Worm (Caenorhabditis elegans) whole organism, young adult: ENCODE measurements around the gene C55C3.7.

Experiments
- B0019.2 ChIP-seq: fragments of 200-800 bp; sonication (Bioruptor generic); conservative IDR thresholded peaks from 2 replicates; pipeline ENCODE4 v1.3.6; 2022; ENCODE audit warnings: missing genetic modification reagents, missing genetic modification characterization, missing compliant biosample characterization
- C17E4.6 ChIP-seq: fragments of 200-800 bp; sonication (Bioruptor generic); IDR thresholded peaks from 2 replicates; pipeline ENCODE4 v1.3.6; 2022; ENCODE audit warnings: missing genetic modification reagents, missing genetic modification characterization, missing compliant biosample characterization
- F10E7.11 ChIP-seq: sonication (generic microtip); optimal IDR thresholded peaks from 2 replicates; lab custom pipeline; 2017; ENCODE audit warnings: mild to moderate bottlenecking, missing genetic modification characterization, moderate library complexity, missing compliant biosample characterization
- F33H1.4 ChIP-seq: fragments of 200-800 bp; sonication (Bioruptor generic); IDR thresholded peaks from 2 replicates; pipeline ENCODE4 v1.3.6; 2022; ENCODE audit warnings: missing genetic modification reagents, missing genetic modification characterization, missing compliant biosample characterization
- F37B4.10 ChIP-seq: fragments of 200-800 bp; sonication (Bioruptor generic); IDR thresholded peaks from 2 replicates; pipeline ENCODE4 v1.3.6; 2022; ENCODE audit warnings: missing genetic modification characterization, missing compliant biosample characterization
- K11D2.4 ChIP-seq: fragments of 200-800 bp; sonication (Bioruptor generic); IDR thresholded peaks from 2 replicates; pipeline ENCODE4 v1.3.6; 2022; ENCODE audit warnings: missing genetic modification reagents, missing genetic modification characterization, missing compliant biosample characterization
- Y53G8AR.9 ChIP-seq: fragments of 200-800 bp; sonication (Bioruptor generic); conservative IDR thresholded peaks from 2 replicates; pipeline ENCODE4 v1.3.6; 2022; ENCODE audit warnings: missing genetic modification reagents, missing genetic modification characterization, missing compliant biosample characterization
- akir-1 ChIP-seq: fragments of 200-800 bp; sonication (Bioruptor generic); optimal IDR thresholded peaks from 2 replicates; lab custom pipeline; 2018; ENCODE audit warnings: mild to moderate bottlenecking, missing genetic modification characterization, moderate library complexity, missing compliant biosample characterization
- atf-7 ChIP-seq: sonication (generic microtip); optimal IDR thresholded peaks from 2 replicates; lab custom pipeline; 2017; ENCODE audit warnings: mild to moderate bottlenecking, missing genetic modification characterization, missing compliant biosample characterization
- attf-3 ChIP-seq: fragments of 200-800 bp; sonication (Bioruptor generic); conservative IDR thresholded peaks from 2 replicates; pipeline ENCODE4 v1.3.6; 2022; ENCODE audit warnings: missing genetic modification reagents, missing genetic modification characterization, missing compliant biosample characterization
- ccch-3 ChIP-seq: fragments of 200-800 bp; sonication (Bioruptor generic); optimal IDR thresholded peaks from 2 replicates; lab custom pipeline; 2018; ENCODE audit warnings: mild to moderate bottlenecking, missing genetic modification characterization, missing compliant biosample characterization
- cebp-2 ChIP-seq: fragments of 200-800 bp; sonication (Bioruptor generic); IDR thresholded peaks from 2 replicates; pipeline ENCODE4 v1.3.6; 2022; ENCODE audit warnings: missing genetic modification characterization, missing compliant biosample characterization
- ceh-27 ChIP-seq: fragments of 200-800 bp; sonication (Bioruptor generic); optimal IDR thresholded peaks from 2 replicates; lab custom pipeline; 2018; ENCODE audit warnings: mild to moderate bottlenecking, missing genetic modification characterization, moderate library complexity, missing compliant biosample characterization
- ceh-58 ChIP-seq: fragments of 200-800 bp; sonication (Bioruptor generic); IDR thresholded peaks from 2 replicates; pipeline ENCODE4 v1.3.6; 2022; ENCODE audit warnings: missing genetic modification characterization, missing compliant biosample characterization
- ceh-79 ChIP-seq: sonication (generic microtip); optimal IDR thresholded peaks from 2 replicates; lab custom pipeline; 2017; ENCODE audit warnings: mild to moderate bottlenecking, missing genetic modification characterization, missing compliant biosample characterization
- ceh-91 ChIP-seq: fragments of 200-800 bp; sonication (Bioruptor generic); IDR thresholded peaks from 2 replicates; pipeline ENCODE4 v1.3.6; 2022; ENCODE audit warnings: missing genetic modification reagents, missing genetic modification characterization, missing compliant biosample characterization
- die-1 ChIP-seq: sonication (generic microtip); optimal IDR thresholded peaks from 2 replicates; lab custom pipeline; 2016; ENCODE audit warnings: missing genotype, mild to moderate bottlenecking, missing genetic modification characterization, missing compliant biosample characterization
- dpff-1 ChIP-seq: sonication (generic microtip); optimal IDR thresholded peaks from 2 replicates; lab custom pipeline; 2017; ENCODE audit warnings: mild to moderate bottlenecking, missing genetic modification characterization, missing compliant biosample characterization
- dpl-1 ChIP-seq: fragments of 150-350 bp; optimal IDR thresholded peaks from 2 replicates; lab custom pipeline; 2014; ENCODE audit warnings: missing biosample characterization, missing genetic modification reagents, missing genetic modification characterization
- egrh-3 ChIP-seq: fragments of 200-800 bp; sonication (Bioruptor generic); IDR thresholded peaks from 2 replicates; pipeline ENCODE4 v1.3.6; 2022; ENCODE audit warnings: missing genetic modification reagents, missing genetic modification characterization, missing compliant biosample characterization
- ekl-4 ChIP-seq: fragments of 200-800 bp; sonication (Bioruptor generic); IDR thresholded peaks from 2 replicates; pipeline ENCODE4 v1.3.6; 2022; ENCODE audit warnings: missing genetic modification reagents, missing genetic modification characterization, missing compliant biosample characterization
- ets-4 ChIP-seq: fragments of 200-800 bp; sonication (Bioruptor generic); optimal IDR thresholded peaks from 2 replicates; lab custom pipeline; 2018; ENCODE audit warnings: mild to moderate bottlenecking, missing genetic modification characterization, missing compliant biosample characterization
- fkh-3 ChIP-seq: sonication (generic microtip); optimal IDR thresholded peaks from 2 replicates; lab custom pipeline; 2016; ENCODE audit warnings: mild to moderate bottlenecking, missing genetic modification characterization, missing compliant biosample characterization
- hmg-20 ChIP-seq: fragments of 200-800 bp; sonication (Bioruptor generic); IDR thresholded peaks from 2 replicates; pipeline ENCODE4 v1.3.6; 2022; ENCODE audit warnings: missing genetic modification reagents, missing genetic modification characterization, missing compliant biosample characterization
- hrde-1 ChIP-seq: sonication (generic microtip); optimal IDR thresholded peaks from 2 replicates; lab custom pipeline; 2016; ENCODE audit warnings: missing genetic modification characterization, mild to moderate bottlenecking, missing compliant biosample characterization, moderate library complexity, missing genotype, missing genetic modification reagents, borderline replicate concordance
- hsf-1 ChIP-seq: fragments of 200-800 bp; sonication (Bioruptor generic); IDR thresholded peaks from 2 replicates; pipeline ENCODE4 v1.3.6; 2022; ENCODE audit warnings: missing genetic modification reagents, missing genetic modification characterization, missing compliant biosample characterization
- lag-1 ChIP-seq: fragments of 200-800 bp; sonication (Bioruptor generic); IDR thresholded peaks from 2 replicates; pipeline ENCODE4 v1.3.6; 2022; ENCODE audit warnings: missing genetic modification reagents, missing genetic modification characterization, missing compliant biosample characterization
- let-607 ChIP-seq, 2 experiments: fragments of 200-800 bp in 1 of 2; sonication (Bioruptor generic) in 1 of 2; sonication (generic microtip) in 1 of 2; optimal IDR thresholded peaks; 2 replicates each; lab custom pipeline; 2016 to 2018; ENCODE audit warnings: mild to moderate bottlenecking in 2 of 2, missing compliant biosample characterization in 2 of 2, missing genetic modification characterization in 2 of 2, moderate library complexity in 2 of 2, missing genotype in 1 of 2
- lir-1 ChIP-seq: fragments of 200-800 bp; sonication (Bioruptor generic); conservative IDR thresholded peaks from 2 replicates; pipeline ENCODE4 v1.3.6; 2022; ENCODE audit warnings: missing genetic modification reagents, missing genetic modification characterization, missing compliant biosample characterization
- mes-4 ChIP-seq: sonication (generic microtip); optimal IDR thresholded peaks from 2 replicates; lab custom pipeline; 2016; ENCODE audit warnings: missing genotype, missing genetic modification characterization, missing compliant biosample characterization
- nfya-1 ChIP-seq: sonication (generic microtip); optimal IDR thresholded peaks from 2 replicates; lab custom pipeline; 2017; ENCODE audit warnings: antibody characterized with exemption, missing compliant biosample characterization, missing genetic modification characterization, borderline replicate concordance; ENCODE audit not compliant: insufficient read depth
- nfya-2 ChIP-seq: fragments of 200-800 bp; sonication (Bioruptor generic); IDR thresholded peaks from 2 replicates; pipeline ENCODE4 v1.3.6; 2022; ENCODE audit warnings: missing genetic modification reagents, missing genetic modification characterization, missing compliant biosample characterization
- rpc-1 ChIP-seq, 2 experiments: fragments of 150-350 bp in 1 of 2; sonication (generic microtip) in 1 of 2; optimal IDR thresholded peaks; 2 replicates each; lab custom pipeline; 2014 to 2018; ENCODE audit warnings: missing biosample characterization in 1 of 2, missing genetic modification characterization in 1 of 2, missing genetic modification reagents in 1 of 2, missing genotype in 1 of 2
- sea-2 ChIP-seq: fragments of 200-800 bp; sonication (Bioruptor generic); IDR thresholded peaks from 2 replicates; pipeline ENCODE4 v1.3.6; 2022; ENCODE audit warnings: missing genetic modification characterization, missing compliant biosample characterization
- snpc-4 ChIP-seq, 5 experiments: fragments of 150-350 bp in 1 of 5; sonication (generic microtip) in 4 of 5; optimal IDR thresholded peaks; 2 replicates each; lab custom pipeline; 2014 to 2018; ENCODE audit warnings: missing genetic modification characterization in 5 of 5, missing biosample characterization in 3 of 5, antibody characterized with exemption in 2 of 5, mild to moderate bottlenecking in 2 of 5, missing compliant biosample characterization in 2 of 5, missing genotype in 2 of 5, moderate library complexity in 2 of 5, missing genetic modification reagents in 1 of 5
- unc-130 ChIP-seq: sonication (generic microtip); optimal IDR thresholded peaks from 2 replicates; lab custom pipeline; 2016; ENCODE audit warnings: missing genetic modification reagents, missing genetic modification characterization, missing compliant biosample characterization
- xnd-1 ChIP-seq: sonication (generic microtip); optimal IDR thresholded peaks from 2 replicates; lab custom pipeline; 2016; ENCODE audit warnings: missing genotype, missing genetic modification reagents, missing genetic modification characterization, missing compliant biosample characterization
- ztf-26 ChIP-seq: sonication (generic microtip); optimal IDR thresholded peaks from 2 replicates; lab custom pipeline; 2017; ENCODE audit warnings: missing genetic modification characterization, missing compliant biosample characterization
- ztf-28 ChIP-seq: fragments of 200-800 bp; sonication (Bioruptor generic); IDR thresholded peaks from 2 replicates; pipeline ENCODE4 v1.3.6; 2022; ENCODE audit warnings: missing genetic modification reagents, missing genetic modification characterization, missing compliant biosample characterization
- ztf-3 ChIP-seq: fragments of 200-800 bp; sonication (Bioruptor generic); optimal IDR thresholded peaks from 2 replicates; lab custom pipeline; 2018; ENCODE audit warnings: mild to moderate bottlenecking, missing genetic modification characterization, missing compliant biosample characterization
- ztf-6 ChIP-seq: fragments of 200-800 bp; sonication (Bioruptor generic); IDR thresholded peaks from 2 replicates; pipeline ENCODE4 v1.3.6; 2022; ENCODE audit warnings: missing genetic modification reagents, missing genetic modification characterization, missing compliant biosample characterization

The C55C3.7 gene

ce11 chrIV:5678044-5678443 lies 4.4 kb downstream of the C55C3.7 start, which contains the start of gene C55C3.4:
C55C3.4 (minus strand) TSS chrIV:5678144.
- no peak for TF ChIP-seq mes-4 (tag; lab: Kevin White, UChicago)
- TF ChIP-seq K11D2.4 (GFP tag; lab: Robert Waterston, UW), result no peak
- TF ChIP-seq ceh-27 (GFP tag; lab: Kevin White, UChicago), result no peak
- no peak for TF ChIP-seq ztf-3 (GFP tag; lab: Kevin White, UChicago)
- TF ChIP-seq attf-3 (GFP tag; lab: Robert Waterston, UW), result no peak
- TF ChIP-seq Y53G8AR.9 (GFP tag; lab: Robert Waterston, UW), result no peak
- TF ChIP-seq lir-1 (GFP tag; lab: Robert Waterston, UW), result no peak
- TF ChIP-seq ekl-4 (GFP tag; lab: Robert Waterston, UW), result no peak
- no peak for TF ChIP-seq nfya-1 (tag; lab: Kevin White, UChicago)
- TF ChIP-seq egrh-3 (GFP tag; lab: Robert Waterston, UW), result no peak
- TF ChIP-seq xnd-1 (tag; lab: Kevin White, UChicago), result no peak
- no peak for TF ChIP-seq ceh-58 (GFP tag; lab: Robert Waterston, UW)
- no peak for TF ChIP-seq ztf-28 (GFP tag; lab: Robert Waterston, UW)
- TF ChIP-seq ccch-3 (GFP tag; lab: Kevin White, UChicago), result no peak

ce11 chrIV:5674435-5674834 lies 8.0 kb downstream of the C55C3.7 start, which contains the start of gene srd-5:
srd-5 (minus strand) TSS chrIV:5674535.
- no peak for TF ChIP-seq rpc-1 (optimal IDR thresholded peaks at IDR 0.05; lab: Kevin White, UChicago)
- TF ChIP-seq rpc-1 (tag; optimal IDR thresholded peaks at IDR 0.05; lab: Kevin White, UChicago), result no peak
- no peak for TF ChIP-seq sea-2 (GFP tag; lab: Robert Waterston, UW)
- no peak for TF ChIP-seq ets-4 (GFP tag; lab: Kevin White, UChicago)
- no peak for TF ChIP-seq ceh-79 (tag; lab: Kevin White, UChicago)
- no peak for TF ChIP-seq B0019.2 (GFP tag; lab: Robert Waterston, UW)
- no peak for TF ChIP-seq atf-7 (tag; lab: Kevin White, UChicago)
- TF ChIP-seq ceh-91 (GFP tag; lab: Robert Waterston, UW), result no peak

ce11 chrIV:5671325-5671724 lies 11.1 kb downstream of the C55C3.7 start:
- TF ChIP-seq F33H1.4 (GFP tag; lab: Robert Waterston, UW) (no peak), dpl-1 (no peak), nfya-2 (no peak), ceh-79 (tag; lab: Kevin White, UChicago) (no peak), hrde-1 (tag; lab: Kevin White, UChicago) (no peak), hsf-1 (GFP tag; lab: Robert Waterston, UW) (no peak), dpff-1 (tag; lab: Kevin White, UChicago) (no peak), ztf-3 (GFP tag; lab: Kevin White, UChicago) (no peak), ztf-26 (tag; lab: Kevin White, UChicago) (no peak), fkh-3 (no peak)

- TF ChIP-seq F10E7.11, result no peak
- TF ChIP-seq unc-130, result no peak
- no peak for TF ChIP-seq lag-1 (GFP tag; lab: Robert Waterston, UW)
- TF ChIP-seq let-607 (tag; optimal IDR thresholded peaks at IDR 0.05; lab: Kevin White, UChicago), result no peak
- TF ChIP-seq C17E4.6 (GFP tag; lab: Robert Waterston, UW), result no peak
- no peak for TF ChIP-seq F37B4.10 (GFP tag; lab: Robert Waterston, UW)
- no peak for TF ChIP-seq snpc-4 (GFP tag; optimal IDR thresholded peaks at IDR 0.05; lab: Kevin White, UChicago)
- no peak for TF ChIP-seq snpc-4 (tag; optimal IDR thresholded peaks at IDR 0.05; lab: Kevin White, UChicago)
- no peak for TF ChIP-seq die-1 (tag; lab: Kevin White, UChicago)
- TF ChIP-seq ceh-27 (GFP tag; lab: Kevin White, UChicago), result no peak
- TF ChIP-seq cebp-2 (GFP tag; lab: Robert Waterston, UW), result no peak
- no peak for TF ChIP-seq akir-1 (GFP tag; lab: Kevin White, UChicago)
- TF ChIP-seq atf-7 (tag; lab: Kevin White, UChicago), result no peak
- TF ChIP-seq hmg-20, result no peak
- no peak for TF ChIP-seq ztf-6 (GFP tag; lab: Robert Waterston, UW)
These were observed 13.0 kb downstream of the C55C3.7 start, which contains the start of gene T19E7.6 for ce11 chrIV:5669459-5669858. T19E7.6 (minus strand) TSS chrIV:5669503.
